Fruit fly (Drosophila melanogaster): ENCODE results near the gene AP-2mu.
A peak's percentile ranks its signal among the peaks of the same experiment; 100 is the strongest.

Gene AP-2mu

dm6 chr3R:22465984-22466530 lies 3.8 kb downstream of the AP-2mu start, which contains the start of gene Pebp1:
Gene Pebp1 (plus strand): TSS chr3R:22466034.
- TF ChIP-seq net (GFP tag; optimal IDR thresholded peaks at IDR 0.05) (no peak), Eip75B (GFP tag; optimal IDR thresholded peaks at IDR 0.05) (no peak), CG31627 (GFP tag; optimal IDR thresholded peaks at IDR 0.05) (no peak), fkh (GFP tag; optimal IDR thresholded peaks at IDR 0.05) (no peak), Met (GFP tag; optimal IDR thresholded peaks at IDR 0.05) (no peak), Eip93F (GFP tag; optimal IDR thresholded peaks at IDR 0.05) (no peak), acj6 (GFP tag; optimal IDR thresholded peaks at IDR 0.05) (no peak), Sox14 (GFP tag; optimal IDR thresholded peaks at IDR 0.05) (no peak), Hr4 (GFP tag; optimal IDR thresholded peaks at IDR 0.05) (no peak), CG16779 (tag; optimal IDR thresholded peaks at IDR 0.05) (no peak), lz (GFP tag; optimal IDR thresholded peaks at IDR 0.05) (no peak), fd59A (GFP tag; optimal IDR thresholded peaks at IDR 0.05) (no peak), fd85E (GFP tag; optimal IDR thresholded peaks at IDR 0.05) (no peak), CG6808 (GFP tag; optimal IDR thresholded peaks at IDR 0.05) (no peak)

DNA sequence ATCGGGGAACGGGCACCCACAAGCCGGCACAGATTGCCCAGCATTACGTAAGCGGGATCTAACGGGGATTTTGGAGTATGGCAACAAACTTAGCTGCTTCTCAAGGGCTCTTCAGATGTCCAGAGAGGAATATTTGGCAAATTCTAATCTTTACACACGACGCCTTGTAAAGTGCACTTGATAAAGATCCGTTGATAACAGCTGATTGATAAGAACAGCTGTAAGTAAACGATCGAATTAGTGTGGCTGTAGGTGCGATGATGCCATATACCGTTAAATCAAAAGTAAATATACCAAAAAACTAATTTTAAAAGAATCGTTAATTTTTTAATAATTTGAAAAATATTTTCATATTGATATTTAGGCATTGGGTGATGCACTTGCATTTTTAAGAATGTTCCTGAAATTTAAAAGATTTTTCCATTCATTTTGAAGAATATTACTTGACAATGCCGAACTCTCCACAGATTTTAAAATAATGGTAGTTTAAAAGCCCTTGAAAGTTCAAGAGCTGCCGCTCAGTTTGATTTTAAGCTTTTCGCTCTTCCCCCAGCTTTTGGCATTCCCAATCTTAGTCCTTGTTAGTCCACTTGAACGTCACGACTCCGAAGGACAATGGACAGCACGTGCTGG lies 5.8 kb downstream of the AP-2mu start, which contains the start of the genes CG5377 and Nrx-1:
Gene CG5377, minus strand, starts transcription at position 219 of the 633 bp plus-strand sequence.
Gene Nrx-1, plus strand, starts transcription at position 574 of the 633 bp plus-strand sequence.
- TF ChIP-seq dsx (GFP tag; optimal IDR thresholded peaks at IDR 0.05; ENCODE audit: poor library complexity, severe bottlenecking) (no peak), Blimp-1 (GFP tag; optimal IDR thresholded peaks at IDR 0.05) (no peak), svp (GFP tag) (peak; percentile 67), CG32006 (GFP tag; optimal IDR thresholded peaks at IDR 0.05) (no peak), vri (GFP tag; optimal IDR thresholded peaks at IDR 0.05) (peak; percentile 43), Sox15 (GFP tag; optimal IDR thresholded peaks at IDR 0.05) (no peak)

DNA sequence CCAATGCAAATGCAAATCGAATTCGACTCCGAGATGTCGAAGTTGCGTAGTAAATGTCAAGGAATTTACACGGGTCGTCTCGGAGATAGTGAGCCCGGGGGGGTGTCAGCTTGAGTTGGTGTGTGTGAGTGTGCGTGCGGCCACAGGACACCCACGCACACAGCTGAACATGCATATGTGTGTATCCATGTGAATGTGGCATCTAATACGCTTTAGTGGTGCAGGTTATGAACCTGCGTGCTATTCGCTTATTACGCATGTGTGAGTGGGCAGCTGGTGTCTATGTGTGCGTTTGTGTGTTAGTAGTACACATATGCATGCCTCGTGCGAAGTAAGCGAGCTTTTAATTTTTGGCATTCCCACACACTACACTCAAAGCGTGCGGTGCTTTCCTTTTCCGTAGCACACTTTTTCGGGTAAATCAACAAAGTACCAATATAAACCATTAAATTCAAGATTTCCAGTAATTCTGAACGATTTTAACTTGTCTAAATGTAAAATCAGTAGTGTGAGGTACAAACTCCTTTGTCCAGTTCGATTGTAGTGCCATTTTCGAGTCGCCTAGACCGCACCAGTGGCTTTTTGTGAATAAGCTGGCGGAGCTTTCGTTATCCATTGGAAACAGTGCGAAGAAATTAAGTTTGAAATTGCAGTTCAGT lies 6.7 kb downstream of the AP-2mu start:
- TF ChIP-seq Blimp-1 (GFP tag; optimal IDR thresholded peaks at IDR 0.05): no peak
- TF ChIP-seq ss (GFP tag; optimal IDR thresholded peaks at IDR 0.05): peak in 1 of 2 experiments; percentile 71
- no peak for TF ChIP-seq vri (GFP tag; optimal IDR thresholded peaks at IDR 0.05)
- peak; percentile 61 for TF ChIP-seq Smox (GFP tag; optimal IDR thresholded peaks at IDR 0.05)
- no peak for TF ChIP-seq Hr38 (GFP tag; optimal IDR thresholded peaks at IDR 0.05)
- TF ChIP-seq CG11294 (GFP tag; IDR thresholded peaks at IDR 0.05): peak; percentile 65
- TF ChIP-seq dac (GFP tag; optimal IDR thresholded peaks at IDR 0.05): peak; percentile 47
- TF ChIP-seq CG8119 (GFP tag; IDR thresholded peaks at IDR 0.05): peak; percentile 79
- peak; percentile 69 for TF ChIP-seq Met (GFP tag; optimal IDR thresholded peaks at IDR 0.05)
- peak; percentile 57 for TF ChIP-seq CG34406 (GFP tag; optimal IDR thresholded peaks at IDR 0.05)
- no peak for TF ChIP-seq CG9139 (GFP tag; optimal IDR thresholded peaks at IDR 0.05)
- TF ChIP-seq dsx (GFP tag; optimal IDR thresholded peaks at IDR 0.05; ENCODE audit: poor library complexity, severe bottlenecking): no peak
- TF ChIP-seq pdm3 (GFP tag; optimal IDR thresholded peaks at IDR 0.05): no peak
- no peak for TF ChIP-seq OdsH (GFP tag; optimal IDR thresholded peaks at IDR 0.05)
- TF ChIP-seq CG3919 (GFP tag; optimal IDR thresholded peaks at IDR 0.05): peak; percentile 67
- peak; percentile 76 for TF ChIP-seq Ets96B (tag; optimal IDR thresholded peaks at IDR 0.05)
- TF ChIP-seq topi (GFP tag; optimal IDR thresholded peaks at IDR 0.05): peak; percentile 65
- peak; percentile 33 for TF ChIP-seq CG11902 (GFP tag; optimal IDR thresholded peaks at IDR 0.05)
- TF ChIP-seq CG4318 (GFP tag; optimal IDR thresholded peaks at IDR 0.05): no peak
- peak; percentile 33 for TF ChIP-seq CG8632 (GFP tag; optimal IDR thresholded peaks at IDR 0.05)
- TF ChIP-seq CG10631 (GFP tag; optimal IDR thresholded peaks at IDR 0.05): peak; percentile 61
- peak; percentile 60 for TF ChIP-seq net (GFP tag; optimal IDR thresholded peaks at IDR 0.05)
- peak; percentile 31 for TF ChIP-seq CG11762 (GFP tag; optimal IDR thresholded peaks at IDR 0.05; ENCODE audit: insufficient read depth)
- TF ChIP-seq CG3032 (tag; optimal IDR thresholded peaks at IDR 0.05): peak; percentile 73
- peak; percentile 12 for TF ChIP-seq CG8319 (GFP tag; optimal IDR thresholded peaks at IDR 0.05)
- TF ChIP-seq eg (GFP tag; IDR thresholded peaks at IDR 0.05): peak; percentile 68; the same call in 2 of the 3 replicates
- TF ChIP-seq lz (GFP tag; optimal IDR thresholded peaks at IDR 0.05): peak; percentile 72
- no peak for TF ChIP-seq CG6854 (GFP tag; optimal IDR thresholded peaks at IDR 0.05)
- TF ChIP-seq esn (GFP tag; optimal IDR thresholded peaks at IDR 0.05): no peak
- TF ChIP-seq Eip93F (GFP tag; optimal IDR thresholded peaks at IDR 0.05): peak; percentile 5
- TF ChIP-seq fkh (GFP tag; optimal IDR thresholded peaks at IDR 0.05): no peak
- peak; percentile 78 for TF ChIP-seq Eip75B (GFP tag; optimal IDR thresholded peaks at IDR 0.05)
- TF ChIP-seq Gug (GFP tag; IDR thresholded peaks at IDR 0.05): peak; percentile 60
